Fruit fly (Drosophila melanogaster) whole organism, prepupa: ENCODE measurements around the gene CG42673.
A peak's percentile ranks its signal among the peaks of the same experiment; 100 is the strongest.

Source experiments
- Blimp-1 ChIP-seq: fragments of 200-800 bp; sonication (Bioruptor generic); optimal IDR thresholded peaks from 3 replicates; lab custom pipeline; 2017; ENCODE audit warnings: missing biosample characterization, missing genetic modification characterization, mild to moderate bottlenecking, moderate library complexity, missing genetic modification reagents
- CG11762 ChIP-seq: fragments of 200-800 bp; sonication (Bioruptor generic); optimal IDR thresholded peaks from 3 replicates; lab custom pipeline; 2016; ENCODE audit warnings: missing biosample characterization, missing genetic modification characterization; ENCODE audit not compliant: insufficient read depth
- CG11902 ChIP-seq: fragments of 200-800 bp; sonication (Bioruptor generic); optimal IDR thresholded peaks from 3 replicates; lab custom pipeline; 2016; ENCODE audit warnings: missing biosample characterization, missing genetic modification characterization
- CG15336 ChIP-seq: fragments of 200-800 bp; sonication (Bioruptor generic); IDR thresholded peaks from 2 replicates; pipeline ENCODE4 v1.3.6; 2022; ENCODE audit warnings: missing biosample characterization, missing genetic modification characterization
- CG1621 ChIP-seq: fragments of 200-800 bp; sonication (Bioruptor generic); optimal IDR thresholded peaks from 3 replicates; lab custom pipeline; 2018; ENCODE audit warnings: missing biosample characterization, mild to moderate bottlenecking, missing genetic modification characterization
- CG3032 ChIP-seq: fragments of 200-800 bp; optimal IDR thresholded peaks from 2 replicates; lab custom pipeline; 2019; ENCODE audit warnings: missing biosample characterization, mild to moderate bottlenecking, missing genetic modification characterization, moderate library complexity
- CG4318 ChIP-seq: fragments of 200-800 bp; sonication (Bioruptor generic); optimal IDR thresholded peaks from 3 replicates; lab custom pipeline; 2017; ENCODE audit warnings: missing biosample characterization, mild to moderate bottlenecking, missing genetic modification characterization
- CG6276 ChIP-seq: fragments of 200-800 bp; sonication (Bioruptor generic); optimal IDR thresholded peaks from 2 replicates; lab custom pipeline; 2017; ENCODE audit warnings: missing biosample characterization, mild to moderate bottlenecking, missing genetic modification characterization
- CG6792 ChIP-seq: fragments of 200-800 bp; sonication (Bioruptor generic); optimal IDR thresholded peaks from 3 replicates; lab custom pipeline; 2016; ENCODE audit warnings: missing biosample characterization, missing genetic modification characterization
- CG6808 ChIP-seq: fragments of 200-800 bp; sonication (Bioruptor generic); optimal IDR thresholded peaks from 3 replicates; lab custom pipeline; 2017; ENCODE audit warnings: missing biosample characterization, missing genetic modification characterization, mild to moderate bottlenecking, moderate library complexity, missing genetic modification reagents
- CG6854 ChIP-seq: fragments of 200-800 bp; sonication (Bioruptor generic); optimal IDR thresholded peaks from 2 replicates; lab custom pipeline; 2017; ENCODE audit warnings: missing biosample characterization, mild to moderate bottlenecking, missing genetic modification characterization
- CG9139 ChIP-seq: fragments of 200-800 bp; sonication (Bioruptor generic); optimal IDR thresholded peaks from 3 replicates; lab custom pipeline; 2017; ENCODE audit warnings: missing biosample characterization, mild to moderate bottlenecking, missing genetic modification characterization
- Eip78C ChIP-seq: fragments of 200-800 bp; sonication (Bioruptor generic); peaks from one replicate; lab custom pipeline; 2016; ENCODE audit warnings: missing biosample characterization, missing genetic modification characterization
- Gug ChIP-seq: fragments of 200-800 bp; sonication (Bioruptor generic); IDR thresholded peaks from 2 replicates; pipeline ENCODE4 v1.3.6; 2022; ENCODE audit warnings: missing biosample characterization, missing genetic modification characterization
- Hr38 ChIP-seq: sonication (Bioruptor generic); optimal IDR thresholded peaks from 2 replicates; lab custom pipeline; 2016; ENCODE audit warnings: missing biosample characterization, missing genetic modification characterization
- Lpt ChIP-seq: fragments of 200-800 bp; sonication (Bioruptor generic); optimal IDR thresholded peaks from 3 replicates; lab custom pipeline; 2016; ENCODE audit warnings: missing biosample characterization, missing genetic modification characterization
- Met ChIP-seq: fragments of 200-800 bp; sonication (Bioruptor generic); optimal IDR thresholded peaks from 3 replicates; lab custom pipeline; 2016; ENCODE audit warnings: missing biosample characterization, missing genetic modification characterization
- OdsH ChIP-seq: fragments of 200-800 bp; sonication (Bioruptor generic); optimal IDR thresholded peaks from 3 replicates; lab custom pipeline; 2016; ENCODE audit warnings: missing biosample characterization, missing genetic modification characterization
- Sox14 ChIP-seq: fragments of 200-800 bp; sonication (Bioruptor generic); optimal IDR thresholded peaks from 3 replicates; lab custom pipeline; 2016; ENCODE audit warnings: missing biosample characterization, missing genetic modification characterization
- achi ChIP-seq: fragments of 200-800 bp; sonication (Bioruptor generic); optimal IDR thresholded peaks from 3 replicates; lab custom pipeline; 2016; ENCODE audit warnings: missing biosample characterization, missing genetic modification characterization
- cyc ChIP-seq: fragments of 200-800 bp; sonication (Bioruptor generic); optimal IDR thresholded peaks from 3 replicates; lab custom pipeline; 2016; ENCODE audit warnings: missing biosample characterization, missing genetic modification characterization
- dac ChIP-seq: fragments of 200-800 bp; sonication (Bioruptor generic); optimal IDR thresholded peaks from 2 replicates; lab custom pipeline; 2017; ENCODE audit warnings: missing biosample characterization, mild to moderate bottlenecking, missing genetic modification characterization
- eg ChIP-seq: fragments of 200-800 bp; sonication (Bioruptor generic); IDR thresholded peaks from 3 replicates; pipeline ENCODE4 v1.3.6; 2022; ENCODE audit warnings: missing biosample characterization, missing genetic modification characterization
- esn ChIP-seq: fragments of 200-800 bp; sonication (Bioruptor generic); optimal IDR thresholded peaks from 2 replicates; lab custom pipeline; 2016; ENCODE audit warnings: missing biosample characterization, mild to moderate bottlenecking, missing genetic modification characterization, moderate library complexity
- fd59A ChIP-seq: fragments of 200-800 bp; sonication (Bioruptor generic); optimal IDR thresholded peaks from 2 replicates; lab custom pipeline; 2017; ENCODE audit warnings: missing biosample characterization, mild to moderate bottlenecking, missing genetic modification characterization, missing genetic modification reagents
- lz ChIP-seq: fragments of 200-800 bp; sonication (Bioruptor generic); optimal IDR thresholded peaks from 3 replicates; lab custom pipeline; 2016; ENCODE audit warnings: missing biosample characterization, missing genetic modification characterization
- pdm3 ChIP-seq: fragments of 200-800 bp; sonication (Bioruptor generic); optimal IDR thresholded peaks from 3 replicates; lab custom pipeline; 2016; ENCODE audit warnings: missing biosample characterization, missing genetic modification characterization
- salr ChIP-seq, 2 experiments: fragments of 200-800 bp; sonication (Bioruptor generic); optimal IDR thresholded peaks; 3 replicates each; lab custom pipeline; 2016 to 2018; ENCODE audit warnings: missing biosample characterization in 2 of 2, missing genetic modification characterization in 2 of 2, mild to moderate bottlenecking in 1 of 2
- spab ChIP-seq: fragments of 200-800 bp; sonication (Bioruptor generic); optimal IDR thresholded peaks from 2 replicates; lab custom pipeline; 2017; ENCODE audit warnings: missing biosample characterization, mild to moderate bottlenecking, missing genetic modification characterization, missing genetic modification reagents
- ss ChIP-seq, 2 experiments: fragments of 200-800 bp; sonication (Bioruptor generic); optimal IDR thresholded peaks; 2 replicates in 1 of 2; 3 replicates in 1 of 2; lab custom pipeline; 2017 to 2018; ENCODE audit warnings: mild to moderate bottlenecking in 2 of 2, missing biosample characterization in 2 of 2, missing genetic modification characterization in 2 of 2, moderate library complexity in 1 of 2
- svp ChIP-seq: fragments of 200-800 bp; sonication (Bioruptor generic); peaks from one replicate; lab custom pipeline; 2016; ENCODE audit warnings: missing biosample characterization, missing genetic modification characterization
- topi ChIP-seq: fragments of 200-800 bp; sonication (Bioruptor generic); optimal IDR thresholded peaks from 3 replicates; lab custom pipeline; 2016; ENCODE audit warnings: missing biosample characterization, missing genetic modification characterization

Gene CG42673

DNA sequence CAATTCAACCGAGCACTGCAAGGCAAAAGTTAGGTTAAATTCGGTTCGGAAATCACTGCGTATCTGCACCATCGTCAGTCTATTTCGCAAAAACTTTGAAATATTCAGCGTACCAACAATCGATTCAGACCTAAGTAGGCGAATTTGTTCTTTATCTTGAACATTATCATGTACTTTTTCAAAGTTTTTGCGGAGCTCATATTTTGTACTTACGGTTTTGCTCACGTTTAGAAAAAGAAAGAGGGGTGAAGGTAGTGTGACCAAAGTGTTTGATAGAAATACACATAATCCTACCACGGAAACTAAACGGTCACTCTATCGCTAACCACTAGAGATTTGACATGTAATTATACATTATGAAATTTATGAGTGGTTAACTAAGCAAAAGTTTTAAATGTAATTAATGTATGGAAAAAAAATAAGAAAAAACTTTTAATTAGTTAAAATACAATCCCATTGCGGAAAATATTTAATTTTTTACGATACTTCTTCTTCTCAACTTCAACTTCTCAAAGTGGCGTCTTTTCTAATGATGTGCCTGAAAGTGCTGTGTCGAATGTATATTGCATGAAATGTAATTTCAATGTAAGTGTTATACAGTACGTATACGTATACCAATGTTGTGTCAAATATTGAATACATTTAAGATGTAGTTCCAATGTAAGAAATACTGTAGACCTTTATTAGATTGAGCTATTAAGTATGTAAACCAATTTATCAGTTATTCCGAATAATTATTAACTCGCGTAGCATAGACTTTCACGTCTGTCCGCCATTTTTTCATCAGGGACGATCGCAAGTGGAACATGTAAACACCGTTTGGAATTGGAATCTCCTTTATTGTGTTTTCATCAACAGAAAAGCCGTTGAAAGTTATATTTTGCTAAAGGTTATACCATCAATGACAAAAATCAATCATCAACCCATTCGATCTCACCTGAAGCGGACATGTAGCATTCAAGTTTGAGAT, 35.4 kb upstream of the CG42673 start, which contains the start of gene RpS9 (continued):
- TF ChIP-seq eg (GFP tag; lab: Robert Waterston, UW) (peak; percentile 44; the same call in 1 of the 3 replicates), CG3032 (tag; lab: Kevin White, UChicago) (peak; percentile 1), CG1621 (tag; lab: Kevin White, UChicago) (peak; percentile 30), CG15336 (GFP tag; lab: Robert Waterston, UW) (peak; percentile 36; the same call in 1 of the 2 replicates), lz (GFP tag; lab: Kevin White, UChicago) (no peak), CG6808 (GFP tag; lab: Kevin White, UChicago) (peak; percentile 50)

- TF ChIP-seq CG6854 (GFP tag; lab: Kevin White, UChicago) (no peak), CG6808 (GFP tag; lab: Kevin White, UChicago) (no peak), ss (GFP tag; optimal IDR thresholded peaks at IDR 0.05; lab: Kevin White, UChicago) (no peak), fd59A (GFP tag; lab: Kevin White, UChicago) (no peak), svp (GFP tag; lab: Kevin White, UChicago) (no peak), CG11902 (GFP tag; lab: Kevin White, UChicago) (no peak), Hr38 (no peak), Met (GFP tag; lab: Kevin White, UChicago) (no peak), CG9139 (GFP tag; lab: Kevin White, UChicago) (no peak), CG15336 (GFP tag; lab: Robert Waterston, UW) (no peak), Sox14 (GFP tag; lab: Kevin White, UChicago) (no peak), cyc (GFP tag; lab: Kevin White, UChicago) (no peak), dac (no peak), CG4318 (GFP tag; lab: Kevin White, UChicago) (no peak), salr (GFP tag; optimal IDR thresholded peaks at IDR 0.05; lab: Kevin White, UChicago) (no peak), Gug (GFP tag; lab: Robert Waterston, UW) (no peak), CG6792 (GFP tag; lab: Kevin White, UChicago) (no peak)
- TF ChIP-seq, all 60 proteins: peak for 0
Observed at dm6 chr3L:9512560-9512959, 34.5 kb upstream of the CG42673 start, which contains the start of gene CG33703. Gene CG33703 (minus strand): TSS chr3L:9512660.

DNA sequence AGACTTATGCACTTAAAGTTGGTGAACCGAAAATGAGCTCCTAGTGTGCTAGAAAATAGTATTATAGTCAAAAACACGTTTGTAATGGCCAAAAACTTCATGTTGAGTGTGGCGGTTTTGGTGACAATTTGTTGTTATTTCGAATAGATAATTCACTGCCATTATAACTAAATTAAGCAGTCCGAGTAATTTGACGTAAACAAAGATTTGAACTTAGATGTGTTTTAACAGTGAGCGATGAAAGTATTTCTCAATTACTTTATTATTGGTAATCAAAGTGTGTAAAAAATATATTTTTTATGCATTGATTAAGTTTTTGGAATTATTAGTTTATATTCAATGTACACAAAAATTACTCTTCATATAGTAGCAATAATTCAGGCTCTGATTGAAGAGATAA, 33.7 kb upstream of the CG42673 start, which contains the start of gene CG33702:
TSS of gene CG33702 (minus strand) at position 101 of the 400 bp plus-strand sequence.
- no peak for TF ChIP-seq achi (GFP tag; lab: Kevin White, UChicago)
- TF ChIP-seq Met (GFP tag; lab: Kevin White, UChicago) = no peak
- TF ChIP-seq topi = no peak
- TF ChIP-seq pdm3 (GFP tag; lab: Kevin White, UChicago) = no peak

- TF ChIP-seq CG11762 (GFP tag; lab: Kevin White, UChicago) = no peak
- TF ChIP-seq pdm3 (GFP tag; lab: Kevin White, UChicago) = no peak
- TF ChIP-seq CG6808 (GFP tag; lab: Kevin White, UChicago) = peak; percentile 41
- peak; percentile 35 for TF ChIP-seq CG1621 (tag; lab: Kevin White, UChicago)
- TF ChIP-seq esn (GFP tag; lab: Kevin White, UChicago) = no peak
- peak; percentile 16 for TF ChIP-seq CG9139 (GFP tag; lab: Kevin White, UChicago)
- peak; percentile 2 for TF ChIP-seq CG3032 (tag; lab: Kevin White, UChicago)
- TF ChIP-seq Eip78C = peak; percentile 3
Observed at dm6 chr3L:9525444-9525843, 21.6 kb upstream of the CG42673 start, which contains the start of gene CG33700. Gene CG33700 (minus strand): TSS chr3L:9525544.

dm6 chr3L:9528835-9529234, 18.2 kb upstream of the CG42673 start, which contains the start of gene Or67a:
Gene Or67a (plus strand): TSS chr3L:9529067.
- TF ChIP-seq CG6276 (GFP tag; lab: Kevin White, UChicago) (peak; percentile 4), spab (GFP tag; lab: Kevin White, UChicago) (no peak), Eip78C (peak; percentile 56), CG4318 (GFP tag; lab: Kevin White, UChicago) (no peak), Lpt (peak; percentile 17), Blimp-1 (peak; percentile 80), OdsH (GFP tag; lab: Kevin White, UChicago) (no peak), Gug (GFP tag; lab: Robert Waterston, UW) (no peak), CG3032 (tag; lab: Kevin White, UChicago) (no peak), ss (GFP tag; optimal IDR thresholded peaks at IDR 0.05; lab: Kevin White, UChicago) (no peak)
- TF ChIP-seq, all 60 proteins: peak for 4
